Worm (Caenorhabditis elegans) whole organism, L1 larva: ENCODE results near the gene ceh-28.

ENCODE experiments used
- ama-1 ChIP-seq: fragments of 150-350 bp; optimal IDR thresholded peaks from 2 replicates; lab custom pipeline; 2014
- ceh-82 ChIP-seq, 3 experiments: fragments of 150-350 bp in 1 of 3; sonication (generic microtip) in 2 of 3; optimal IDR thresholded peaks; 2 replicates each; lab custom pipeline; 2014 to 2017; ENCODE audit warnings: missing biosample characterization in 3 of 3, missing genetic modification characterization in 3 of 3
- ces-1 ChIP-seq: fragments of 150-350 bp; optimal IDR thresholded peaks from 2 replicates; lab custom pipeline; 2014; ENCODE audit warnings: missing biosample characterization, missing genetic modification reagents, missing genetic modification characterization
- ets-5 ChIP-seq: fragments of 200-800 bp; sonication (Bioruptor generic); IDR thresholded peaks from 2 replicates; pipeline ENCODE4 v1.3.6; 2022; ENCODE audit warnings: missing genetic modification characterization, missing compliant biosample characterization
- isw-1 ChIP-seq: fragments of 200-800 bp; sonication (Bioruptor generic); IDR thresholded peaks from 2 replicates; pipeline ENCODE4 v1.3.6; 2022; ENCODE audit warnings: missing genetic modification characterization, missing compliant biosample characterization
- lin-15B ChIP-seq: fragments of 150-350 bp; sonication (generic microtip); optimal IDR thresholded peaks from 3 replicates; lab custom pipeline; 2014; ENCODE audit warnings: missing biosample characterization, missing genetic modification characterization
- nhr-77 ChIP-seq: fragments of 150-350 bp; optimal IDR thresholded peaks from 2 replicates; lab custom pipeline; 2014; ENCODE audit warnings: missing biosample characterization, missing genetic modification characterization
- vab-15 ChIP-seq: sonication (generic microtip); optimal IDR thresholded peaks from 2 replicates; lab custom pipeline; 2017; ENCODE audit warnings: missing genotype, mild to moderate bottlenecking, missing genetic modification characterization, missing compliant biosample characterization
- ztf-4 ChIP-seq: fragments of 150-350 bp; optimal IDR thresholded peaks from 2 replicates; lab custom pipeline; 2014; ENCODE audit warnings: missing biosample characterization, missing genetic modification characterization

ce11 chrX:13055560-13055959 is 18.9 kb upstream of the ceh-28 start, which contains the start of gene K03A11.6:
- no peak for TF ChIP-seq lin-15B (tag; lab: Kevin White, UChicago)
- no peak for TF ChIP-seq ceh-82 (tag; optimal IDR thresholded peaks at IDR 0.05; lab: Kevin White, UChicago)
- no peak for TF ChIP-seq ztf-4
- TF ChIP-seq isw-1, result no peak
- TF ChIP-seq ama-1, result no peak
- no peak for TF ChIP-seq nhr-77 (tag; lab: Kevin White, UChicago)
- TF ChIP-seq ets-5 (GFP tag; lab: Robert Waterston, UW), result no peak
- no peak for TF ChIP-seq vab-15
- TF ChIP-seq ces-1 (GFP tag; lab: Kevin White, UChicago), result no peak
